Fruit fly (Drosophila melanogaster): ENCODE measurements around the gene squ.
A peak's percentile ranks its signal among the peaks of the same experiment; 100 is the strongest.

Gene squ

DNA sequence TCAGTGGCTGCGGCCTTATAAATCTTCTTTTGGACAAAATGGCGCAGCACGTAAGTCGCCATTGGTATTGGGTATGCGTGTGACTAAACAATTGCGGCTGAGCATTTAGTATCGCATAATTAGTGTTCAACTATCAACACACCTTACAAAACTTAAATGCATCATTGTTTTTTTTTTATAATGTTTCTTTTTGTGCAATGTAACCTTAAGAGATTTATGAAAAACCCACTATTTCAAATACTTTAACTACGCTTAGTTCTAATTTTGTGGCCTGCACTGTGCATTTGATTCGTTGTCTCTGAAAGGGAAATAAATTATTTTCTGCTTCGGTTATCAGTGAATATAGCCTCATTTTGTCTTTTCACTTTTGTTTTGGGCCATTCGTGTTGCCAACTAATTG lies 35.9 kb upstream of the squ start (continued):
- TF ChIP-seq dimm (GFP tag; IDR thresholded peaks at IDR 0.05), result no peak
- TF ChIP-seq CG16815 (GFP tag; optimal IDR thresholded peaks at IDR 0.05), result peak; percentile 41
- peak; percentile 59 for TF ChIP-seq CG13296 (GFP tag; optimal IDR thresholded peaks at IDR 0.05)
- TF ChIP-seq CG14860 (GFP tag; IDR thresholded peaks at IDR 0.05; ENCODE audit: partially characterized antibody), result no peak
- TF ChIP-seq grn (GFP tag; optimal IDR thresholded peaks at IDR 0.05), result no peak
- peak; percentile 64 for TF ChIP-seq CG30403 (GFP tag; optimal IDR thresholded peaks at IDR 0.05)
- TF ChIP-seq dmrt11E (tag; optimal IDR thresholded peaks at IDR 0.05), result peak; percentile 51
- TF ChIP-seq Gsc (GFP tag; IDR thresholded peaks at IDR 0.05), result no peak
- TF ChIP-seq CG34376 (GFP tag; optimal IDR thresholded peaks at IDR 0.05), result no peak
- TF ChIP-seq CG2678 (tag; optimal IDR thresholded peaks at IDR 0.05), result peak; percentile 80
- TF ChIP-seq gsb (GFP tag; IDR thresholded peaks at IDR 0.05), result no peak
- peak; percentile 47; the same call in 2 of the 3 replicates for TF ChIP-seq tgo (GFP tag; IDR thresholded peaks at IDR 0.05)
- TF ChIP-seq danr (GFP tag; IDR thresholded peaks at IDR 0.05), result peak; percentile 45; the same call in 1 of the 2 replicates
- TF ChIP-seq mam (GFP tag; optimal IDR thresholded peaks at IDR 0.05), result peak; percentile 16
- no peak for TF ChIP-seq CG9797 (GFP tag; optimal IDR thresholded peaks at IDR 0.05)
- peak; percentile 38; the same call in 1 of the 2 replicates for TF ChIP-seq ara (GFP tag; IDR thresholded peaks at IDR 0.05)
- TF ChIP-seq HmgZ (tag; optimal IDR thresholded peaks at IDR 0.05), result peak; percentile 52
- TF ChIP-seq Rx (GFP tag; IDR thresholded peaks at IDR 0.05), result no peak
- TF ChIP-seq MBD-R2 (GFP tag; IDR thresholded peaks at IDR 0.05), result peak; percentile 28; the same call in 1 of the 2 replicates
- TF ChIP-seq ash1 (GFP tag; optimal IDR thresholded peaks at IDR 0.05), result no peak
- 0 out of 3 replicates have a peak, but pooled peaks have one; percentile 46 for TF ChIP-seq H15 (GFP tag; IDR thresholded peaks at IDR 0.05)
- no peak for TF ChIP-seq abd-A (tag; optimal IDR thresholded peaks at IDR 0.05)
- TF ChIP-seq CG5245 (GFP tag; optimal IDR thresholded peaks at IDR 0.05), result no peak
- peak; percentile 40 for TF ChIP-seq Dek (tag; optimal IDR thresholded peaks at IDR 0.05)
- TF ChIP-seq disco-r (GFP tag; optimal IDR thresholded peaks at IDR 0.05), result peak; percentile 21
- peak; percentile 44 for TF ChIP-seq CG8924 (tag; optimal IDR thresholded peaks at IDR 0.05)
- TF ChIP-seq zf30C (GFP tag; optimal IDR thresholded peaks at IDR 0.05), result no peak
- TF ChIP-seq CG7556 (GFP tag; optimal IDR thresholded peaks at IDR 0.05), result peak; percentile 65
- peak; percentile 44 for TF ChIP-seq wor (GFP tag; IDR thresholded peaks at IDR 0.05)
- TF ChIP-seq chm (GFP tag; IDR thresholded peaks at IDR 0.05), result no peak
- peak; percentile 34 for TF ChIP-seq Dip3 (GFP tag; optimal IDR thresholded peaks at IDR 0.05)
- TF ChIP-seq CG13624 (GFP tag; optimal IDR thresholded peaks at IDR 0.05), result peak; percentile 38
- TF ChIP-seq lilli (GFP tag; optimal IDR thresholded peaks at IDR 0.05), result peak; percentile 56
- TF ChIP-seq CG3995 (GFP tag; optimal IDR thresholded peaks at IDR 0.05), result peak; percentile 15
- TF ChIP-seq sim (GFP tag; IDR thresholded peaks at IDR 0.05), result peak; percentile 64; the same call in 1 of the 2 replicates
- TF ChIP-seq dm (GFP tag; optimal IDR thresholded peaks at IDR 0.05), result no peak
- no peak for TF ChIP-seq CG4617 (GFP tag; optimal IDR thresholded peaks at IDR 0.05; ENCODE audit: borderline replicate concordance)
- peak; percentile 9 for TF ChIP-seq Deaf1 (tag; optimal IDR thresholded peaks at IDR 0.05)
- TF ChIP-seq CG6689 (GFP tag; IDR thresholded peaks at IDR 0.05), result peak; percentile 56; the same call in 1 of the 2 replicates
- TF ChIP-seq pzg (GFP tag; optimal IDR thresholded peaks at IDR 0.05), result no peak
- no peak for TF ChIP-seq CG9876 (GFP tag; optimal IDR thresholded peaks at IDR 0.05)
- TF ChIP-seq croc (GFP tag; conservative IDR thresholded peaks at IDR 0.05), result peak; percentile 34; the same call in 2 of the 3 replicates
- TF ChIP-seq Xbp1 (GFP tag; optimal IDR thresholded peaks at IDR 0.05), result peak; percentile 58
- TF ChIP-seq E2f2 (GFP tag; IDR thresholded peaks at IDR 0.05), result peak; percentile 27; the same call in 1 of the 2 replicates
- no peak for TF ChIP-seq sug (tag; optimal IDR thresholded peaks at IDR 0.05)
- TF ChIP-seq ab (GFP tag; optimal IDR thresholded peaks at IDR 0.05), result peak; percentile 33
- peak; percentile 29 for TF ChIP-seq fu2 (GFP tag; optimal IDR thresholded peaks at IDR 0.05)
- no peak for TF ChIP-seq Lim3 (GFP tag; IDR thresholded peaks at IDR 0.05)
- peak; percentile 55 for TF ChIP-seq CG6254 (GFP tag; optimal IDR thresholded peaks at IDR 0.05)
- no peak for TF ChIP-seq CG7745 (tag; optimal IDR thresholded peaks at IDR 0.05)
- peak; percentile 24 for TF ChIP-seq CG30431 (GFP tag; optimal IDR thresholded peaks at IDR 0.05)
- TF ChIP-seq sens (GFP tag), result peak; percentile 93

All from whole organism, embryonic.